Fruit fly (Drosophila melanogaster) whole organism, embryonic: ENCODE measurements around the gene Rlb1.
A peak's percentile ranks its signal among the peaks of the same experiment; 100 is the strongest.

Source experiments
- Abd-B ChIP-seq: fragments of 200-800 bp; sonication (Bioruptor generic); optimal IDR thresholded peaks from 2 replicates; lab custom pipeline; 2018; ENCODE audit warnings: missing biosample characterization, mild to moderate bottlenecking, missing genetic modification characterization, moderate library complexity
- CG10462 ChIP-seq: fragments of 200-800 bp; sonication (Bioruptor generic); optimal IDR thresholded peaks from 2 replicates; lab custom pipeline; 2016; ENCODE audit warnings: missing biosample characterization, missing genetic modification characterization
- CG11695 ChIP-seq: fragments of 200-800 bp; sonication (Bioruptor generic); IDR thresholded peaks from 3 replicates; pipeline ENCODE4 v1.3.6; 2022; ENCODE audit warnings: missing biosample characterization, missing genetic modification characterization
- CG12942 ChIP-seq: fragments of 200-800 bp; sonication (Bioruptor generic); optimal IDR thresholded peaks from 3 replicates; lab custom pipeline; 2016; ENCODE audit warnings: missing biosample characterization, missing genetic modification characterization
- CG14710 ChIP-seq: fragments of 200-800 bp; sonication (Bioruptor generic); optimal IDR thresholded peaks from 3 replicates; lab custom pipeline; 2019; ENCODE audit warnings: missing biosample characterization, mild to moderate bottlenecking, missing genetic modification characterization, moderate library complexity
- CG14860 ChIP-seq: fragments of 200-800 bp; sonication (Bioruptor generic); IDR thresholded peaks from 3 replicates; pipeline ENCODE4 v1.3.6; 2022; ENCODE audit warnings: missing biosample characterization, missing genetic modification characterization; ENCODE audit not compliant: partially characterized antibody
- CG15011 ChIP-seq: fragments of 200-800 bp; sonication (Bioruptor generic); optimal IDR thresholded peaks from 3 replicates; lab custom pipeline; 2018; ENCODE audit warnings: missing biosample characterization, mild to moderate bottlenecking, missing genetic modification characterization
- CG1529 ChIP-seq: fragments of 200-800 bp; sonication (Bioruptor generic); optimal IDR thresholded peaks from 3 replicates; lab custom pipeline; 2018; ENCODE audit warnings: missing biosample characterization, missing genetic modification characterization
- CG1602 ChIP-seq: fragments of 200-800 bp; sonication (Bioruptor generic); optimal IDR thresholded peaks from 3 replicates; lab custom pipeline; 2016; ENCODE audit warnings: missing biosample characterization, missing genetic modification characterization
- CG1603 ChIP-seq: fragments of 200-800 bp; sonication (Bioruptor generic); optimal IDR thresholded peaks from 2 replicates; lab custom pipeline; 2019; ENCODE audit warnings: missing biosample characterization, mild to moderate bottlenecking, missing genetic modification characterization, moderate library complexity
- CG17361 ChIP-seq: fragments of 200-800 bp; sonication (Bioruptor generic); IDR thresholded peaks from 3 replicates; pipeline ENCODE4 v1.3.6; 2022; ENCODE audit warnings: missing biosample characterization, missing genetic modification characterization
- CG17568 ChIP-seq: fragments of 200-800 bp; sonication (Bioruptor generic); optimal IDR thresholded peaks from 2 replicates; lab custom pipeline; 2018; ENCODE audit warnings: missing biosample characterization, mild to moderate bottlenecking, missing genetic modification characterization, moderate library complexity
- CG31224 ChIP-seq: fragments of 200-800 bp; sonication (Bioruptor generic); IDR thresholded peaks from 2 replicates; pipeline ENCODE4 v1.3.6; 2022; ENCODE audit warnings: missing biosample characterization, missing genetic modification characterization
- CG31388 ChIP-seq: fragments of 200-800 bp; sonication (Bioruptor generic); optimal IDR thresholded peaks from 2 replicates; lab custom pipeline; 2016; ENCODE audit warnings: missing biosample characterization, missing genetic modification characterization
- CG32772 ChIP-seq: fragments of 200-800 bp; sonication (Bioruptor generic); IDR thresholded peaks from 2 replicates; pipeline ENCODE4 v1.3.6; 2022; ENCODE audit warnings: missing biosample characterization, missing genetic modification characterization
- CG34376 ChIP-seq: fragments of 200-800 bp; sonication (Bioruptor generic); optimal IDR thresholded peaks from 2 replicates; lab custom pipeline; 2018; ENCODE audit warnings: missing biosample characterization, mild to moderate bottlenecking, missing genetic modification characterization
- CG3726 ChIP-seq: fragments of 200-800 bp; sonication (Bioruptor generic); IDR thresholded peaks from 3 replicates; pipeline ENCODE4, ENCODE4 v1.3.6; 2022; ENCODE audit warnings: missing biosample characterization, missing genetic modification characterization
- CG4730 ChIP-seq: fragments of 200-800 bp; sonication (Bioruptor generic); IDR thresholded peaks from 2 replicates; pipeline ENCODE4 v1.3.6; 2022; ENCODE audit warnings: missing biosample characterization, missing genetic modification characterization
- CG5245 ChIP-seq: fragments of 200-800 bp; sonication (Bioruptor generic); optimal IDR thresholded peaks from 3 replicates; lab custom pipeline; 2016; ENCODE audit warnings: missing biosample characterization, missing genetic modification characterization
- CG6854 ChIP-seq: fragments of 200-800 bp; sonication (Bioruptor generic); optimal IDR thresholded peaks from 3 replicates; lab custom pipeline; 2017; ENCODE audit warnings: missing biosample characterization, mild to moderate bottlenecking, missing genetic modification characterization
- CG7372 ChIP-seq: fragments of 200-800 bp; sonication (Bioruptor generic); IDR thresholded peaks from 2 replicates; pipeline ENCODE4 v1.3.6; 2022; ENCODE audit warnings: missing biosample characterization, missing genetic modification characterization
- CG9609 ChIP-seq: fragments of 200-800 bp; sonication (Bioruptor generic); optimal IDR thresholded peaks from 3 replicates; lab custom pipeline; 2016; ENCODE audit warnings: missing biosample characterization, missing genetic modification characterization
- CoRest ChIP-seq: fragments of 200-800 bp; sonication (Bioruptor generic); optimal IDR thresholded peaks from 3 replicates; lab custom pipeline; 2018; ENCODE audit warnings: missing biosample characterization, mild to moderate bottlenecking, missing genetic modification characterization, moderate library complexity
- Dbx ChIP-seq: fragments of 200-800 bp; sonication (Bioruptor generic); IDR thresholded peaks from 3 replicates; pipeline ENCODE4 v1.3.6; 2022; ENCODE audit warnings: missing biosample characterization, missing genetic modification characterization
- Dll ChIP-seq: fragments of 200-800 bp; sonication (Bioruptor generic); IDR thresholded peaks from 4 replicates; pipeline ENCODE4 v1.3.6; 2022; ENCODE audit warnings: missing biosample characterization, missing genetic modification characterization; ENCODE audit not compliant: partially characterized antibody
- Dp ChIP-seq: fragments of 200-800 bp; sonication (Bioruptor generic); optimal IDR thresholded peaks from 2 replicates; lab custom pipeline; 2018; ENCODE audit warnings: missing biosample characterization, mild to moderate bottlenecking, missing genetic modification characterization, moderate library complexity
- Max ChIP-seq: fragments of 200-800 bp; sonication (Bioruptor generic); optimal IDR thresholded peaks from 2 replicates; lab custom pipeline; 2016; ENCODE audit warnings: missing biosample characterization, mild to moderate bottlenecking, missing genetic modification characterization
- NC2α ChIP-seq: fragments of 200-800 bp; sonication (Bioruptor generic); optimal IDR thresholded peaks from 2 replicates; lab custom pipeline; 2016; ENCODE audit warnings: missing biosample characterization, missing genetic modification characterization
- Neu2 ChIP-seq: fragments of 200-800 bp; sonication (Bioruptor generic); optimal IDR thresholded peaks from 3 replicates; lab custom pipeline; 2016; ENCODE audit warnings: missing biosample characterization, missing genetic modification characterization, borderline replicate concordance
- Nf-YC ChIP-seq: fragments of 200-800 bp; optimal IDR thresholded peaks from 3 replicates; lab custom pipeline; 2019; ENCODE audit warnings: missing biosample characterization, mild to moderate bottlenecking, missing genetic modification characterization, moderate library complexity
- Opbp ChIP-seq: fragments of 200-800 bp; sonication (Bioruptor generic); IDR thresholded peaks from 3 replicates; pipeline ENCODE4 v1.3.6; 2022; ENCODE audit warnings: missing biosample characterization, missing genetic modification characterization; ENCODE audit not compliant: partially characterized antibody
- Ravus ChIP-seq: fragments of 200-800 bp; sonication (Bioruptor generic); IDR thresholded peaks from 2 replicates; pipeline ENCODE4 v1.3.6; 2022; ENCODE audit warnings: missing biosample characterization, missing genetic modification characterization
- Rx ChIP-seq: fragments of 200-800 bp; sonication (Bioruptor generic); IDR thresholded peaks from 2 replicates; pipeline ENCODE4 v1.3.6; 2022; ENCODE audit warnings: missing biosample characterization, missing genetic modification characterization
- ara ChIP-seq: fragments of 200-800 bp; sonication (Bioruptor generic); IDR thresholded peaks from 2 replicates; pipeline ENCODE4 v1.3.6; 2022; ENCODE audit warnings: missing biosample characterization, missing genetic modification characterization
- bcd ChIP-seq: fragments of 200-800 bp; sonication (Bioruptor generic); optimal IDR thresholded peaks from 2 replicates; lab custom pipeline; 2017; ENCODE audit warnings: missing biosample characterization, mild to moderate bottlenecking, missing genetic modification characterization
- br ChIP-seq: fragments of >200 bp; optimal IDR thresholded peaks from 2 replicates; lab custom pipeline; 2017
- btn ChIP-seq: fragments of 200-800 bp; sonication (Bioruptor generic); optimal IDR thresholded peaks from 2 replicates; lab custom pipeline; 2016; ENCODE audit warnings: missing biosample characterization, missing genetic modification characterization
- cg ChIP-seq: fragments of 200-800 bp; sonication (Bioruptor generic); optimal IDR thresholded peaks from 3 replicates; lab custom pipeline; 2019; ENCODE audit warnings: missing biosample characterization, mild to moderate bottlenecking, missing genetic modification characterization, moderate library complexity
- chm ChIP-seq: fragments of 200-800 bp; sonication (Bioruptor generic); IDR thresholded peaks from 2 replicates; pipeline ENCODE4 v1.3.6; 2022; ENCODE audit warnings: missing biosample characterization, missing genetic modification characterization
- ci ChIP-seq: fragments of 200-800 bp; sonication (Bioruptor generic); IDR thresholded peaks from 3 replicates; pipeline ENCODE4 v1.3.6; 2022; ENCODE audit warnings: missing biosample characterization, missing genetic modification characterization
- dm ChIP-seq: fragments of 200-800 bp; sonication (Bioruptor generic); optimal IDR thresholded peaks from 3 replicates; lab custom pipeline; 2016; ENCODE audit warnings: missing biosample characterization, missing genetic modification characterization
- esg ChIP-seq: fragments of 200-800 bp; sonication (Bioruptor generic); conservative IDR thresholded peaks from 2 replicates; pipeline ENCODE4 v1.3.6; 2022; ENCODE audit warnings: missing biosample characterization, missing genetic modification characterization
- eyg ChIP-seq: fragments of 200-800 bp; sonication (Bioruptor generic); optimal IDR thresholded peaks from 3 replicates; lab custom pipeline; 2016; ENCODE audit warnings: missing biosample characterization, missing genetic modification characterization
- fd102C ChIP-seq: fragments of 200-800 bp; sonication (Bioruptor generic); optimal IDR thresholded peaks from 2 replicates; lab custom pipeline; 2018; ENCODE audit warnings: missing biosample characterization, mild to moderate bottlenecking, missing genetic modification characterization, moderate library complexity
- lov ChIP-seq, 2 experiments: fragments of 200-800 bp in 1 of 2; fragments of >200 bp in 1 of 2; sonication (Bioruptor generic) in 1 of 2; IDR thresholded peaks in 1 of 2; optimal IDR thresholded peaks in 1 of 2; 2 replicates in 1 of 2; 3 replicates in 1 of 2; pipeline versions ENCODE4 v1.3.6 to Lab custom; 2017 to 2022; ENCODE audit warnings: missing biosample characterization in 1 of 2, missing genetic modification characterization in 1 of 2
- nom ChIP-seq: fragments of 200-800 bp; sonication (Bioruptor generic); optimal IDR thresholded peaks from 2 replicates; lab custom pipeline; 2017; ENCODE audit warnings: missing biosample characterization, missing genetic modification characterization, mild to moderate bottlenecking, moderate library complexity, missing genetic modification reagents
- onecut ChIP-seq: fragments of 200-800 bp; sonication (Bioruptor generic); IDR thresholded peaks from 2 replicates; pipeline ENCODE4 v1.3.6; 2022; ENCODE audit warnings: missing biosample characterization, missing genetic modification characterization
- org-1 ChIP-seq: fragments of 200-800 bp; sonication (Bioruptor generic); optimal IDR thresholded peaks from 2 replicates; lab custom pipeline; 2017; ENCODE audit warnings: missing biosample characterization, missing genetic modification characterization
- p53 ChIP-seq: fragments of 200-800 bp; sonication (Bioruptor generic); optimal IDR thresholded peaks from 2 replicates; lab custom pipeline; 2016; ENCODE audit warnings: missing biosample characterization, missing genetic modification characterization
- prd ChIP-seq, 3 experiments: fragments of >200 bp in 2 of 3; fragments of 200-800 bp in 1 of 3; sonication (Bioruptor generic) in 1 of 3; optimal IDR thresholded peaks in 2 of 3; IDR thresholded peaks in 1 of 3; 2 replicates in 2 of 3; 3 replicates in 1 of 3; pipeline versions ENCODE4 v1.3.6 to Lab custom; 2017 to 2022; ENCODE audit warnings: missing biosample characterization in 1 of 3, missing genetic modification characterization in 1 of 3
- so ChIP-seq: fragments of 200-800 bp; sonication (Bioruptor generic); IDR thresholded peaks from 3 replicates; pipeline ENCODE4 v1.3.6; 2022; ENCODE audit warnings: missing biosample characterization, missing genetic modification characterization

The Rlb1 gene

dm6 chr3R:9534125-9534496 lies 21.0 kb downstream of the Rlb1 start (continued):
- TF ChIP-seq so (GFP tag; lab: Robert Waterston, UW) (peak; percentile 90), CG7372 (GFP tag; lab: Robert Waterston, UW) (peak; percentile 87), Rx (peak; percentile 85), br (lab: Kevin White, UChicago) (no peak), Dll (GFP tag; lab: Robert Waterston, UW) (no peak), CG6854 (peak; percentile 76), CoRest (tag; lab: Kevin White, UChicago) (peak; percentile 95), CG10462 (GFP tag; lab: Kevin White, UChicago) (peak; percentile 83), CG3726 (GFP tag; lab: Robert Waterston, UW) (peak; percentile 85; the same call in 1 of the 3 replicates), onecut (GFP tag; lab: Robert Waterston, UW) (peak; percentile 75), org-1 (peak; percentile 84), lov (optimal IDR thresholded peaks at IDR 0.05; lab: Kevin White, UChicago) (no peak), lov (GFP tag; IDR thresholded peaks at IDR 0.05; lab: Robert Waterston, UW) (peak; percentile 89; the same call in 2 of the 3 replicates), cg (GFP tag; lab: Kevin White, UChicago) (peak; percentile 23), CG11695 (peak; percentile 90), CG1529 (GFP tag; lab: Kevin White, UChicago) (peak; percentile 95), chm (GFP tag; lab: Robert Waterston, UW) (peak; percentile 87), CG31388 (peak; percentile 86), fd102C (GFP tag; lab: Kevin White, UChicago) (no peak), bcd (GFP tag; lab: Kevin White, UChicago) (peak; percentile 82), esg (GFP tag; lab: Robert Waterston, UW) (peak; percentile 92), Max (peak; percentile 86), prd (optimal IDR thresholded peaks at IDR 0.05; lab: Kevin White, UChicago) (no peak), prd (GFP tag; IDR thresholded peaks at IDR 0.05; lab: Robert Waterston, UW) (peak; percentile 93), CG31224 (GFP tag; lab: Robert Waterston, UW) (peak; percentile 74), btn (GFP tag; lab: Kevin White, UChicago) (peak; percentile 87), CG12942 (GFP tag; lab: Kevin White, UChicago) (peak; percentile 90), Nf-YC (tag; lab: Kevin White, UChicago) (peak; percentile 59), eyg (GFP tag; lab: Kevin White, UChicago) (peak; percentile 91), nom (GFP tag; lab: Kevin White, UChicago) (no peak), ci (GFP tag; lab: Robert Waterston, UW) (peak; percentile 98), CG17568 (GFP tag; lab: Kevin White, UChicago) (peak; percentile 86), Opbp (GFP tag; lab: Robert Waterston, UW) (no peak), CG15011 (GFP tag; lab: Kevin White, UChicago) (peak; percentile 79), CG14710 (tag; lab: Kevin White, UChicago) (peak; percentile 92), NC2α (GFP tag; lab: Kevin White, UChicago) (peak; percentile 86), p53 (GFP tag; lab: Kevin White, UChicago) (peak; percentile 31), CG1602 (peak; percentile 91), Neu2 (GFP tag; lab: Kevin White, UChicago) (peak; percentile 4), Abd-B (GFP tag; lab: Kevin White, UChicago) (no peak), CG17361 (GFP tag; lab: Robert Waterston, UW) (peak; percentile 97), CG5245 (peak; percentile 92), CG1603 (peak; percentile 90), CG9609 (GFP tag; lab: Kevin White, UChicago) (peak; percentile 90), Ravus (GFP tag; lab: Robert Waterston, UW) (peak; percentile 56), Dp (GFP tag; lab: Kevin White, UChicago) (no peak), Dbx (GFP tag; lab: Robert Waterston, UW) (peak; percentile 78), CG4730 (GFP tag; lab: Robert Waterston, UW) (peak; percentile 86), CG14860 (GFP tag; lab: Robert Waterston, UW) (no peak), CG32772 (GFP tag; lab: Robert Waterston, UW) (peak; percentile 93), CG34376 (GFP tag; lab: Kevin White, UChicago) (no peak), dm (peak; percentile 88), ara (GFP tag; lab: Robert Waterston, UW) (peak; percentile 93)
